Fruit fly (Drosophila melanogaster): ENCODE measurements around the gene CG7290.

CG7290 gene

dm6 chr3L:20247513-20248173 is 41.8 kb upstream of the CG7290 start, which contains the start of gene rdgC (continued):
- peak; percentile 98 for TF ChIP-seq CG17359 (tag; optimal IDR thresholded peaks at IDR 0.05)
- peak; percentile 99 for TF ChIP-seq sens (GFP tag)
- peak; percentile 90 for TF ChIP-seq CG1602 (GFP tag; optimal IDR thresholded peaks at IDR 0.05)
- TF ChIP-seq zfh1 (GFP tag; IDR thresholded peaks at IDR 0.05) = peak; percentile 97
- no peak for TF ChIP-seq hb (GFP tag; IDR thresholded peaks at IDR 0.05; ENCODE audit: partially characterized antibody)
- peak; percentile 59 for TF ChIP-seq twi (tag; optimal IDR thresholded peaks at IDR 0.05)
- TF ChIP-seq Nf-YC (tag; optimal IDR thresholded peaks at IDR 0.05) = peak; percentile 68
- TF ChIP-seq HmgD (GFP tag; optimal IDR thresholded peaks at IDR 0.05) = peak; percentile 95
- TF ChIP-seq CG13775 (GFP tag; optimal IDR thresholded peaks at IDR 0.05) = peak; percentile 87
- no peak for TF ChIP-seq D (optimal IDR thresholded peaks at IDR 0.05)
- TF ChIP-seq D (GFP tag; optimal IDR thresholded peaks at IDR 0.05) = peak; percentile 92
- TF ChIP-seq gt (GFP tag; IDR thresholded peaks at IDR 0.05) = peak; percentile 60
- peak; percentile 76 for TF ChIP-seq CG4328 (GFP tag; optimal IDR thresholded peaks at IDR 0.05)
- peak; percentile 93 for TF ChIP-seq Lim3 (GFP tag; IDR thresholded peaks at IDR 0.05)
- TF ChIP-seq Atf-2 (GFP tag; optimal IDR thresholded peaks at IDR 0.05) = peak; percentile 91
- TF ChIP-seq kay (GFP tag; optimal IDR thresholded peaks at IDR 0.05) = peak; percentile 91
- TF ChIP-seq CG10979 (tag; optimal IDR thresholded peaks at IDR 0.05) = peak; percentile 91
- peak; percentile 74 for TF ChIP-seq CG2116 (GFP tag; optimal IDR thresholded peaks at IDR 0.05)
- no peak; the same call in 1 of the 2 replicates for TF ChIP-seq dan (GFP tag; IDR thresholded peaks at IDR 0.05)
- peak; percentile 97 for TF ChIP-seq CG2120 (GFP tag; optimal IDR thresholded peaks at IDR 0.05)
- TF ChIP-seq Pdp1 (GFP tag; optimal IDR thresholded peaks at IDR 0.05) = peak; percentile 92 to 96
- TF ChIP-seq Meics (GFP tag; optimal IDR thresholded peaks at IDR 0.05) = peak; percentile 97
- TF ChIP-seq Ptx1 (GFP tag; IDR thresholded peaks at IDR 0.05) = peak; percentile 96
- peak; percentile 87 for TF ChIP-seq cato (GFP tag; optimal IDR thresholded peaks at IDR 0.05; ENCODE audit: borderline replicate concordance)
- peak; percentile 90 for TF ChIP-seq CG2889 (GFP tag; IDR thresholded peaks at IDR 0.05)
- TF ChIP-seq HHEX (GFP tag; optimal IDR thresholded peaks at IDR 0.05) = peak; percentile 96
- TF ChIP-seq danr (GFP tag; IDR thresholded peaks at IDR 0.05) = peak; percentile 88
- TF ChIP-seq z (GFP tag; IDR thresholded peaks at IDR 0.05) = peak; percentile 76
- TF ChIP-seq Usf (GFP tag; optimal IDR thresholded peaks at IDR 0.05) = peak; percentile 68
- no peak for TF ChIP-seq CG33557 (GFP tag; optimal IDR thresholded peaks at IDR 0.05)
- peak; percentile 79 for TF ChIP-seq E2f2 (GFP tag; IDR thresholded peaks at IDR 0.05)
- TF ChIP-seq CG11247 (GFP tag; IDR thresholded peaks at IDR 0.05) = peak; percentile 94
- peak; percentile 79 for TF ChIP-seq Hmx (GFP tag; optimal IDR thresholded peaks at IDR 0.05)
- TF ChIP-seq CG9817 (tag; optimal IDR thresholded peaks at IDR 0.05) = peak; percentile 91
- TF ChIP-seq CG31388 (GFP tag; optimal IDR thresholded peaks at IDR 0.05) = peak; percentile 91
- peak; percentile 98 for TF ChIP-seq CG18599 (GFP tag; optimal IDR thresholded peaks at IDR 0.05)
- peak; percentile 82 for TF ChIP-seq sqz (GFP tag; optimal IDR thresholded peaks at IDR 0.05)
- peak; percentile 97 for TF ChIP-seq fd96Cb (tag; optimal IDR thresholded peaks at IDR 0.05)
- 0 out of 2 replicates have a peak, but pooled peaks have one; percentile 30 for TF ChIP-seq Dref (GFP tag; IDR thresholded peaks at IDR 0.05)
- no peak for TF ChIP-seq CG14860 (GFP tag; IDR thresholded peaks at IDR 0.05; ENCODE audit: partially characterized antibody)
- TF ChIP-seq Hr78 (GFP tag; optimal IDR thresholded peaks at IDR 0.05) = peak in 1 of 2 experiments; percentile 78
- peak; percentile 75 for TF ChIP-seq CG3838 (GFP tag; optimal IDR thresholded peaks at IDR 0.05)
- peak; percentile 80 for TF ChIP-seq CG10321 (GFP tag; IDR thresholded peaks at IDR 0.05)
- peak; percentile 88 for TF ChIP-seq tup (GFP tag; optimal IDR thresholded peaks at IDR 0.05)
- TF ChIP-seq jumu (GFP tag; optimal IDR thresholded peaks at IDR 0.05) = peak; percentile 95
- peak; percentile 86 for TF ChIP-seq dm (GFP tag; optimal IDR thresholded peaks at IDR 0.05)
- peak; percentile 96 for TF ChIP-seq so (GFP tag; IDR thresholded peaks at IDR 0.05)
- TF ChIP-seq Lhr (GFP tag; optimal IDR thresholded peaks at IDR 0.05) = peak; percentile 70
- peak in 1 of 2 experiments; percentile 96 for TF ChIP-seq Eip74EF (GFP tag; optimal IDR thresholded peaks at IDR 0.05)

All from whole organism, embryonic.